Fruit fly (Drosophila melanogaster) whole organism, adult: ENCODE measurements around the gene CG1146.

Experiments
- CG12768 ChIP-seq: fragments of 200-800 bp; sonication (Bioruptor generic); optimal IDR thresholded peaks from 2 replicates; lab custom pipeline; 2017; ENCODE audit warnings: missing biosample characterization, missing genetic modification characterization, mild to moderate bottlenecking, moderate library complexity, missing genetic modification reagents
- CG14711 ChIP-seq: fragments of 200-800 bp; sonication (Bioruptor generic); optimal IDR thresholded peaks from 2 replicates; lab custom pipeline; 2018; ENCODE audit warnings: missing biosample characterization, mild to moderate bottlenecking, missing genetic modification characterization, moderate library complexity
- CG33017 ChIP-seq: fragments of 200-800 bp; sonication (Bioruptor generic); optimal IDR thresholded peaks from 2 replicates; lab custom pipeline; 2018; ENCODE audit warnings: missing biosample characterization, mild to moderate bottlenecking, missing genetic modification characterization, moderate library complexity
- CG5204 ChIP-seq: fragments of 200-800 bp; sonication (Bioruptor generic); optimal IDR thresholded peaks from 2 replicates; lab custom pipeline; 2016; ENCODE audit warnings: missing biosample characterization, missing genetic modification characterization
- CG7045 ChIP-seq: fragments of 200-800 bp; sonication (Bioruptor generic); optimal IDR thresholded peaks from 2 replicates; lab custom pipeline; 2017; ENCODE audit warnings: missing biosample characterization, mild to moderate bottlenecking, missing genetic modification characterization
- CG7101 ChIP-seq: fragments of 200-800 bp; sonication (Bioruptor generic); optimal IDR thresholded peaks from 2 replicates; lab custom pipeline; 2018; ENCODE audit warnings: missing biosample characterization, mild to moderate bottlenecking, missing genetic modification characterization, moderate library complexity
- Crg-1 ChIP-seq: fragments of 200-800 bp; sonication (Bioruptor generic); optimal IDR thresholded peaks from 2 replicates; lab custom pipeline; 2016; ENCODE audit warnings: missing biosample characterization, missing genetic modification characterization
- Hr96 ChIP-seq: fragments of 200-800 bp; sonication (Bioruptor generic); optimal IDR thresholded peaks from 2 replicates; lab custom pipeline; 2016; ENCODE audit warnings: missing biosample characterization, missing genetic modification characterization
- Mnt ChIP-seq: fragments of 200-800 bp; sonication (Bioruptor generic); optimal IDR thresholded peaks from 2 replicates; lab custom pipeline; 2016; ENCODE audit warnings: missing biosample characterization, mild to moderate bottlenecking, missing genetic modification characterization
- bab1 ChIP-seq: fragments of 200-800 bp; sonication (Bioruptor generic); optimal IDR thresholded peaks from 3 replicates; lab custom pipeline; 2019; ENCODE audit warnings: missing biosample characterization, mild to moderate bottlenecking, missing genetic modification characterization, moderate library complexity
- cic ChIP-seq: fragments of 200-800 bp; sonication (Bioruptor generic); optimal IDR thresholded peaks from 2 replicates; lab custom pipeline; 2017; ENCODE audit warnings: missing biosample characterization, mild to moderate bottlenecking, missing genetic modification characterization, moderate library complexity
- kay ChIP-seq: fragments of 200-800 bp; sonication (Bioruptor generic); peaks from one replicate; lab custom pipeline; 2016; ENCODE audit warnings: missing biosample characterization, missing genetic modification characterization, borderline replicate concordance
- tj ChIP-seq: fragments of 200-800 bp; sonication (Bioruptor generic); optimal IDR thresholded peaks from 3 replicates; lab custom pipeline; 2017; ENCODE audit warnings: missing biosample characterization, mild to moderate bottlenecking, missing genetic modification characterization, moderate library complexity
- toe ChIP-seq: fragments of 200-800 bp; sonication (Bioruptor generic); optimal IDR thresholded peaks from 2 replicates; lab custom pipeline; 2016; ENCODE audit warnings: missing biosample characterization, missing genetic modification characterization

DNA sequence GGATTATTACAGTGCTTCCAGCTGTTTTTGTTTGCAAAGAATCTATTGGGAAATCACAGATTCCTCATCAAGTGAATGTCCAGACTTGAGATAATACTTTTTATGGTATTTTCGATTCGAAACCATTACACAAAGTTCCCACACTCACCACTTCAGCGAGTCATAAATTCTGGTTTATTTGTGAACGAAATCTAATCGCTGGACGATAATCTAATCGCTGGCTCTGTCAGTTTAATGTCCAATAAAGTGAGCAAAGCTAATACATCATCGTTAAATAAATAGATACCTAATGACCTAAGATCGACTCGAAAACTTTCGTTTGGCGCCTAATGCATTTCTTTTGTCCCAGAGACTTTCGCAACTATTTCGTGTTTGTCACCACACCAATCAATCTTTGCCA is 46.8 kb upstream of the CG1146 start:
- TF ChIP-seq tj (no peak), Hr96 (GFP tag; lab: Kevin White, UChicago) (no peak), toe (GFP tag; lab: Kevin White, UChicago) (no peak), CG5204 (GFP tag; lab: Kevin White, UChicago) (no peak), CG14711 (tag; lab: Kevin White, UChicago) (no peak), CG7101 (no peak), cic (no peak), CG33017 (tag; lab: Kevin White, UChicago) (no peak), kay (GFP tag; lab: Kevin White, UChicago) (no peak), bab1 (no peak), CG12768 (GFP tag; lab: Kevin White, UChicago) (no peak), Crg-1 (GFP tag; lab: Kevin White, UChicago) (no peak), CG7045 (GFP tag; lab: Kevin White, UChicago) (no peak), Mnt (no peak)
